Fruit fly (Drosophila melanogaster) whole organism, prepupa: ENCODE data around the gene Brf.

Experiments used
- CG10631 ChIP-seq: fragments of 200-800 bp; sonication (Bioruptor generic); optimal IDR thresholded peaks from 2 replicates; lab custom pipeline; 2016; ENCODE audit warnings: missing biosample characterization, missing genetic modification characterization
- CG10669 ChIP-seq: fragments of 200-800 bp; sonication (Bioruptor generic); optimal IDR thresholded peaks from 3 replicates; lab custom pipeline; 2018; ENCODE audit warnings: missing biosample characterization, mild to moderate bottlenecking, missing genetic modification characterization, moderate library complexity
- CG11902 ChIP-seq: fragments of 200-800 bp; sonication (Bioruptor generic); optimal IDR thresholded peaks from 3 replicates; lab custom pipeline; 2016; ENCODE audit warnings: missing biosample characterization, missing genetic modification characterization
- CG15336 ChIP-seq: fragments of 200-800 bp; sonication (Bioruptor generic); IDR thresholded peaks from 2 replicates; pipeline ENCODE4 v1.3.6; 2022; ENCODE audit warnings: missing biosample characterization, missing genetic modification characterization
- CG3032 ChIP-seq: fragments of 200-800 bp; optimal IDR thresholded peaks from 2 replicates; lab custom pipeline; 2019; ENCODE audit warnings: missing biosample characterization, mild to moderate bottlenecking, missing genetic modification characterization, moderate library complexity
- CG31627 ChIP-seq: fragments of 200-800 bp; sonication (Bioruptor generic); optimal IDR thresholded peaks from 3 replicates; lab custom pipeline; 2016; ENCODE audit warnings: missing biosample characterization, missing genetic modification characterization
- CG6163 ChIP-seq: fragments of 200-800 bp; sonication (Bioruptor generic); IDR thresholded peaks from 3 replicates; pipeline ENCODE4 v1.3.6; 2022; ENCODE audit warnings: missing biosample characterization, missing genetic modification characterization
- CG6808 ChIP-seq: fragments of 200-800 bp; sonication (Bioruptor generic); optimal IDR thresholded peaks from 3 replicates; lab custom pipeline; 2017; ENCODE audit warnings: missing biosample characterization, missing genetic modification characterization, mild to moderate bottlenecking, moderate library complexity, missing genetic modification reagents
- CG6854 ChIP-seq: fragments of 200-800 bp; sonication (Bioruptor generic); optimal IDR thresholded peaks from 2 replicates; lab custom pipeline; 2017; ENCODE audit warnings: missing biosample characterization, mild to moderate bottlenecking, missing genetic modification characterization
- CG8632 ChIP-seq: fragments of 200-800 bp; sonication (Bioruptor generic); optimal IDR thresholded peaks from 3 replicates; lab custom pipeline; 2016; ENCODE audit warnings: missing biosample characterization, missing genetic modification characterization
- CG9139 ChIP-seq: fragments of 200-800 bp; sonication (Bioruptor generic); optimal IDR thresholded peaks from 3 replicates; lab custom pipeline; 2017; ENCODE audit warnings: missing biosample characterization, mild to moderate bottlenecking, missing genetic modification characterization
- Eip75B ChIP-seq: fragments of 200-800 bp; sonication (Bioruptor generic); optimal IDR thresholded peaks from 3 replicates; lab custom pipeline; 2016; ENCODE audit warnings: missing biosample characterization, missing genetic modification characterization
- Eip78C ChIP-seq: fragments of 200-800 bp; sonication (Bioruptor generic); peaks from one replicate; lab custom pipeline; 2016; ENCODE audit warnings: missing biosample characterization, missing genetic modification characterization
- Eip93F ChIP-seq: fragments of 200-800 bp; sonication (Bioruptor generic); optimal IDR thresholded peaks from 2 replicates; lab custom pipeline; 2016; ENCODE audit warnings: missing biosample characterization, mild to moderate bottlenecking, missing genetic modification characterization
- Hr4 ChIP-seq: fragments of 200-800 bp; sonication (Bioruptor generic); optimal IDR thresholded peaks from 3 replicates; lab custom pipeline; 2016; ENCODE audit warnings: missing biosample characterization, missing genetic modification characterization
- Lpt ChIP-seq: fragments of 200-800 bp; sonication (Bioruptor generic); optimal IDR thresholded peaks from 3 replicates; lab custom pipeline; 2016; ENCODE audit warnings: missing biosample characterization, missing genetic modification characterization
- OdsH ChIP-seq: fragments of 200-800 bp; sonication (Bioruptor generic); optimal IDR thresholded peaks from 3 replicates; lab custom pipeline; 2016; ENCODE audit warnings: missing biosample characterization, missing genetic modification characterization
- Smox ChIP-seq: fragments of 200-800 bp; sonication (Bioruptor generic); optimal IDR thresholded peaks from 3 replicates; lab custom pipeline; 2016; ENCODE audit warnings: missing biosample characterization, missing genetic modification characterization
- Sox102F ChIP-seq: fragments of 200-800 bp; sonication (Bioruptor generic); optimal IDR thresholded peaks from 2 replicates; lab custom pipeline; 2016; ENCODE audit warnings: missing biosample characterization, mild to moderate bottlenecking, missing genetic modification characterization
- Sox14 ChIP-seq: fragments of 200-800 bp; sonication (Bioruptor generic); optimal IDR thresholded peaks from 3 replicates; lab custom pipeline; 2016; ENCODE audit warnings: missing biosample characterization, missing genetic modification characterization
- achi ChIP-seq: fragments of 200-800 bp; sonication (Bioruptor generic); optimal IDR thresholded peaks from 3 replicates; lab custom pipeline; 2016; ENCODE audit warnings: missing biosample characterization, missing genetic modification characterization
- cyc ChIP-seq: fragments of 200-800 bp; sonication (Bioruptor generic); optimal IDR thresholded peaks from 3 replicates; lab custom pipeline; 2016; ENCODE audit warnings: missing biosample characterization, missing genetic modification characterization
- esn ChIP-seq: fragments of 200-800 bp; sonication (Bioruptor generic); optimal IDR thresholded peaks from 2 replicates; lab custom pipeline; 2016; ENCODE audit warnings: missing biosample characterization, mild to moderate bottlenecking, missing genetic modification characterization, moderate library complexity
- fd59A ChIP-seq: fragments of 200-800 bp; sonication (Bioruptor generic); optimal IDR thresholded peaks from 2 replicates; lab custom pipeline; 2017; ENCODE audit warnings: missing biosample characterization, mild to moderate bottlenecking, missing genetic modification characterization, missing genetic modification reagents
- fkh ChIP-seq: fragments of 200-800 bp; sonication (Bioruptor generic); optimal IDR thresholded peaks from 3 replicates; lab custom pipeline; 2017; ENCODE audit warnings: missing biosample characterization, mild to moderate bottlenecking, missing genetic modification characterization, moderate library complexity
- lz ChIP-seq: fragments of 200-800 bp; sonication (Bioruptor generic); optimal IDR thresholded peaks from 3 replicates; lab custom pipeline; 2016; ENCODE audit warnings: missing biosample characterization, missing genetic modification characterization
- spab ChIP-seq: fragments of 200-800 bp; sonication (Bioruptor generic); optimal IDR thresholded peaks from 2 replicates; lab custom pipeline; 2017; ENCODE audit warnings: missing biosample characterization, mild to moderate bottlenecking, missing genetic modification characterization, missing genetic modification reagents
- ss ChIP-seq, 2 experiments: fragments of 200-800 bp; sonication (Bioruptor generic); optimal IDR thresholded peaks; 2 replicates in 1 of 2; 3 replicates in 1 of 2; lab custom pipeline; 2017 to 2018; ENCODE audit warnings: mild to moderate bottlenecking in 2 of 2, missing biosample characterization in 2 of 2, missing genetic modification characterization in 2 of 2, moderate library complexity in 1 of 2
- svp ChIP-seq: fragments of 200-800 bp; sonication (Bioruptor generic); peaks from one replicate; lab custom pipeline; 2016; ENCODE audit warnings: missing biosample characterization, missing genetic modification characterization
- topi ChIP-seq: fragments of 200-800 bp; sonication (Bioruptor generic); optimal IDR thresholded peaks from 3 replicates; lab custom pipeline; 2016; ENCODE audit warnings: missing biosample characterization, missing genetic modification characterization
- vri ChIP-seq: fragments of 200-800 bp; sonication (Bioruptor generic); optimal IDR thresholded peaks from 3 replicates; lab custom pipeline; 2016; ENCODE audit warnings: missing biosample characterization, mild to moderate bottlenecking, missing genetic modification characterization

Gene Brf

dm6 chr3R:17418459-17418858 lies 27.3 kb upstream of the Brf start, which contains the start of gene CG42834:
Gene CG42834 (plus strand): TSS chr3R:17418759.
- no peak for TF ChIP-seq CG9139 (GFP tag; lab: Kevin White, UChicago)

- TF ChIP-seq svp, result no peak
- TF ChIP-seq CG10669, result no peak
- TF ChIP-seq CG3032, result no peak
- no peak for TF ChIP-seq ss (GFP tag; optimal IDR thresholded peaks at IDR 0.05; lab: Kevin White, UChicago)
- TF ChIP-seq fd59A, result no peak
- no peak for TF ChIP-seq CG6163 (GFP tag; lab: Robert Waterston, UW)
- TF ChIP-seq OdsH (GFP tag; lab: Kevin White, UChicago), result no peak
- no peak for TF ChIP-seq esn
- no peak for TF ChIP-seq CG31627 (GFP tag; lab: Kevin White, UChicago)
- no peak for TF ChIP-seq Eip78C
Observed at dm6 chr3R:17417167-17417566, 26.0 kb upstream of the Brf start, which contains the start of gene CG33333. Gene CG33333 (plus strand): TSS chr3R:17417467.

dm6 chr3R:17415439-17415838 lies 24.3 kb upstream of the Brf start, which contains the start of gene CG5866:
Gene CG5866 (plus strand): TSS chr3R:17415739.
- no peak for TF ChIP-seq CG15336
- TF ChIP-seq svp, result peak; percentile 18

- no peak for TF ChIP-seq topi
- TF ChIP-seq Eip75B, result no peak
- no peak for TF ChIP-seq OdsH (GFP tag; lab: Kevin White, UChicago)
- TF ChIP-seq vri (GFP tag; lab: Kevin White, UChicago), result no peak
- peak; percentile 6 for TF ChIP-seq svp
Observed at dm6 chr3R:17413601-17414000, 22.5 kb upstream of the Brf start, which contains the start of gene CG42822. Gene CG42822 (plus strand): TSS chr3R:17413901.

dm6 chr3R:17412458-17413127 lies 21.5 kb upstream of the Brf start, which contains the start of gene CG42821:
Gene CG42821 (plus strand): TSS chr3R:17413077.
- TF ChIP-seq spab, result no peak
- TF ChIP-seq Hr4 (GFP tag; lab: Kevin White, UChicago), result no peak
- no peak for TF ChIP-seq CG6808
- no peak for TF ChIP-seq Eip78C
- TF ChIP-seq lz (GFP tag; lab: Kevin White, UChicago), result no peak
- no peak for TF ChIP-seq CG6854 (GFP tag; lab: Kevin White, UChicago)
- TF ChIP-seq Lpt, result no peak

dm6 chr3R:17410808-17411207 lies 19.7 kb upstream of the Brf start, which contains the start of gene CG5863:
Gene CG5863 (plus strand): TSS chr3R:17411108.
- TF ChIP-seq Smox (GFP tag; lab: Kevin White, UChicago) (no peak), fkh (no peak), Eip93F (GFP tag; lab: Kevin White, UChicago) (no peak), Sox102F (GFP tag; lab: Kevin White, UChicago) (no peak), Sox14 (GFP tag; lab: Kevin White, UChicago) (no peak), CG10631 (no peak), CG8632 (GFP tag; lab: Kevin White, UChicago) (no peak), ss (GFP tag; optimal IDR thresholded peaks at IDR 0.05; lab: Kevin White, UChicago) (no peak)

- TF ChIP-seq CG11902, result no peak
- TF ChIP-seq cyc, result no peak
- TF ChIP-seq Eip78C, result no peak
- no peak for TF ChIP-seq CG31627 (GFP tag; lab: Kevin White, UChicago)
- no peak for TF ChIP-seq fkh
- no peak for TF ChIP-seq CG3032
- no peak for TF ChIP-seq achi (GFP tag; lab: Kevin White, UChicago)
- TF ChIP-seq, all 60 proteins: peak for 0
Observed at dm6 chr3R:17409319-17409718, 18.2 kb upstream of the Brf start, which contains the start of gene CG5860. Gene CG5860 (plus strand): TSS chr3R:17409619.
